Worm (Caenorhabditis elegans): ENCODE measurements around the gene hda-2.

DNA sequence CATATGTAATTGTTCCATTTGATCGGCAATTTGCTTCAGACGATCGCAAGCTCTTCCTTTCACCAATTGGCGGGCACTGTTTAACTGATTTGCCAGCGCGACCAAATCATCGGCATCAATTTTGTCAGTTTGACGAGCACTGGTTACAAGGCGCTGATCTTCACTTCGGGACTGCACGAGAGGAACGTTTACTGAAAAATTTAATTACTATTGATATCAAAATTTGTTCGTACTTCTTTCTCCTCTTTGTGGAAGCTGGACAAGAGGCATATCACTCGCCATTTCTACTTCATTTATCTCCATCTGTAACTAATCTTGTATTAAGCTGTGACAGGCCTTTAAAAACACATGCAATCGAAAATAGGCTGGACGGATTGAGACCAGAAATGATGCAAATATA is 15.5 kb upstream of the hda-2 start, which contains the start of gene C08B11.9:
- TF ChIP-seq ceh-82 (tag; optimal IDR thresholded peaks at IDR 0.05) (no peak), aly-2 (tag; optimal IDR thresholded peaks at IDR 0.05) (no peak), alr-1 (tag; optimal IDR thresholded peaks at IDR 0.05) (no peak), nhr-25 (tag; optimal IDR thresholded peaks at IDR 0.05) (no peak)
